Worm (Caenorhabditis elegans) whole organism, L2 larva: ENCODE measurements around the gene wrt-7.

Source experiments
- aly-2 ChIP-seq: fragments of 150-350 bp; optimal IDR thresholded peaks from 2 replicates; lab custom pipeline; 2014; ENCODE audit warnings: missing biosample characterization, missing genetic modification characterization
- ama-1 ChIP-seq: fragments of 150-350 bp; optimal IDR thresholded peaks from 2 replicates; lab custom pipeline; 2018; ENCODE audit warnings: inconsistent platforms
- elt-3 ChIP-seq: sonication (generic microtip); optimal IDR thresholded peaks from 2 replicates; lab custom pipeline; 2017; ENCODE audit warnings: missing biosample characterization, missing genetic modification characterization
- lin-39 ChIP-seq: fragments of 150-350 bp; optimal IDR thresholded peaks from 2 replicates; lab custom pipeline; 2014; ENCODE audit warnings: missing biosample characterization, missing genetic modification reagents, missing genetic modification characterization
- mdl-1 ChIP-seq, 2 experiments: fragments of 150-350 bp in 1 of 2; sonication (generic microtip) in 1 of 2; optimal IDR thresholded peaks; 2 replicates each; lab custom pipeline; 2017; ENCODE audit warnings: missing biosample characterization in 2 of 2, missing genetic modification characterization in 2 of 2
- unc-39 ChIP-seq: fragments of 150-350 bp; optimal IDR thresholded peaks from 2 replicates; lab custom pipeline; 2014; ENCODE audit warnings: missing biosample characterization, missing genetic modification characterization
- zag-1 ChIP-seq: fragments of 150-350 bp; optimal IDR thresholded peaks from 2 replicates; lab custom pipeline; 2014; ENCODE audit warnings: missing biosample characterization, missing genetic modification characterization

- TF ChIP-seq unc-39 = no peak
- TF ChIP-seq zag-1 (tag; lab: Kevin White, UChicago) = no peak
- no peak for TF ChIP-seq mdl-1 (tag; optimal IDR thresholded peaks at IDR 0.05; lab: Kevin White, UChicago)
- no peak for TF ChIP-seq lin-39 (tag; lab: Kevin White, UChicago)
- TF ChIP-seq ama-1 (lab: Kevin White, UChicago) = no peak
- no peak for TF ChIP-seq aly-2 (tag; lab: Kevin White, UChicago)
- no peak for TF ChIP-seq elt-3 (tag; lab: Kevin White, UChicago)
Measured at ce11 chrV:15337405-15337804, at the start of gene wrt-7.
